Fruit fly (Drosophila melanogaster): ENCODE data around the gene comm.

DNA sequence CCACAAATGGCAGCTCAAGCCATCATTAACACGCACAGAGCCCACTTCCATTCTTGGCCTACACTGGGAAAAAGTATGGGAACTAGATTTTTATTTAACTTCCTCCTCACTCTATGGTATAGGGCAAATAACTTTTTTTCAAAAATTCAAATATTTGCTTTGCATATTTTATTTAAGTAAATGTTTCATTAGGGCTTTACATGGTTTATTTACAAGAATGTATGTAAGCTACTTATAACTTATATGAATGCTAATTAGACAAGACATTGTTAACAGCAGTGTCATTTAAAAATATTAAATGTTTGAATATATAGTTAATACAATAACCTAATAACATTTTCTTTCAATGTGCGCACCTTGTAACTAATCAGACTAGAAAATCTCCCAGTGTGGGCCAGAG, 47.3 kb upstream of the comm start:
- no peak for TF ChIP-seq Blimp-1 (GFP tag; optimal IDR thresholded peaks at IDR 0.05)
- no peak for TF ChIP-seq dsx (GFP tag; optimal IDR thresholded peaks at IDR 0.05; ENCODE audit: poor library complexity, severe bottlenecking)
- TF ChIP-seq CG8119 (GFP tag; IDR thresholded peaks at IDR 0.05): no peak
- no peak for TF ChIP-seq CG4318 (GFP tag; optimal IDR thresholded peaks at IDR 0.05)
- TF ChIP-seq Hr4 (GFP tag; optimal IDR thresholded peaks at IDR 0.05): no peak
